Worm (Caenorhabditis elegans) whole organism, mixed stage, embryonic: ENCODE data around the gene C05B5.2.

Source experiments
- ces-1 ChIP-seq: fragments of 150-350 bp; optimal IDR thresholded peaks from 2 replicates; lab custom pipeline; 2014; ENCODE audit warnings: missing biosample characterization, missing genetic modification reagents, missing genetic modification characterization
- lin-13 ChIP-seq: fragments of 150-350 bp; optimal IDR thresholded peaks from 2 replicates; lab custom pipeline; 2014; ENCODE audit warnings: missing biosample characterization, missing genetic modification characterization
- nhr-2 ChIP-seq: fragments of 150-350 bp; optimal IDR thresholded peaks from 2 replicates; lab custom pipeline; 2014; ENCODE audit warnings: missing biosample characterization, missing genetic modification characterization
- nhr-76 ChIP-seq: sonication (generic microtip); optimal IDR thresholded peaks from 2 replicates; lab custom pipeline; 2017; ENCODE audit warnings: missing biosample characterization, missing genetic modification characterization
- snpc-4 ChIP-seq: fragments of 150-350 bp; optimal IDR thresholded peaks from 2 replicates; lab custom pipeline; 2014; ENCODE audit warnings: missing biosample characterization, missing genetic modification characterization
- unc-39 ChIP-seq: fragments of 150-350 bp; optimal IDR thresholded peaks from 2 replicates; lab custom pipeline; 2014; ENCODE audit warnings: missing biosample characterization, missing genetic modification characterization
- unc-62 ChIP-seq: fragments of 150-350 bp; optimal IDR thresholded peaks from 2 replicates; lab custom pipeline; 2014; ENCODE audit warnings: missing biosample characterization, missing genetic modification reagents, missing genetic modification characterization

ce11 chrIII:10040013-10040412 lies 39.7 kb upstream of the C05B5.2 start, which contains the start of gene T16G12.7:
- TF ChIP-seq snpc-4 (tag; lab: Kevin White, UChicago): no peak
- no peak for TF ChIP-seq lin-13 (tag; lab: Kevin White, UChicago)
- TF ChIP-seq unc-39: no peak
- no peak for TF ChIP-seq nhr-76
- TF ChIP-seq ces-1: no peak
- no peak for TF ChIP-seq nhr-2
- no peak for TF ChIP-seq unc-62 (GFP tag; lab: Kevin White, UChicago)
